Fruit fly (Drosophila melanogaster): ENCODE measurements around the gene CG9356.

CG9356 gene

DNA sequence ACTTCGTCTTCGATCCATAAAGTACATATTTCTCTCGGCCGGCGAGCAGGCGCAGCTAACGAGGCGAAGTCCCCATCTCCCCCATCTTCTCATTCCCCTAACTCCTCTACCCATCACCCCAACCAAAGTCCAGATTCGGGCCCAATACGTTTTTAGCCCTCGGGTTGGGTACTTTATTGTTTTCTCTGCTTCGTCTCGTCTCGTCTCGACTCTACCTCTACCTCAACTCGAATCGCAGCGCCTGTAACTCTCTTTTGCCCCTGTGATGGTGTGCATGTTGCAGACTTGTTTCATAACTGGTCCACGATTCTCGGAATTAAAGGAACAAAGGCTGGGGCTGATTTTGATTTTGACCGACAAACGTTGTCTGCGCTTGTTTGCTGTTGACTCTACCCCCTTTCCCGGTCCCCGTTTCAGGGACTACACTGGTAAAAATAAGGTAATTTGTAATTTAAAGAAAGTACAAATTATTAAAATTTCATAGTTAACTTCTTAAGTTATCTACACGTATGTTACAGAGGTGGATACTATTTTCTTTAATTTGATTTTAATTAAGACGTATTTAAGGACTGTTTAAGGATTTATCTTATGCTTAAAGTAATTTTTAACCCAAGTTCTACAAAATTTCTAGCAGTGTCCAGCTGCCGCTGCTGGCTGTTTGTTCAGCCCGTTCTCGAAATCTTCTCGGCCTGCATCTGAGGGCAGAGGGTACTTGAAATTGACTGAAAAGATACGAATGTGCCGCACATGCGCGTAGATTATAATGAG lies 25.2 kb downstream of the CG9356 start (continued):
- TF ChIP-seq CG3032 (tag; optimal IDR thresholded peaks at IDR 0.05) (peak; percentile 92), fkh (GFP tag; optimal IDR thresholded peaks at IDR 0.05) (peak; percentile 66), CG3919 (GFP tag; optimal IDR thresholded peaks at IDR 0.05) (peak; percentile 90), CG7368 (GFP tag; optimal IDR thresholded peaks at IDR 0.05) (peak; percentile 79), CG8632 (GFP tag; optimal IDR thresholded peaks at IDR 0.05) (peak; percentile 85), Eip75B (GFP tag; optimal IDR thresholded peaks at IDR 0.05) (peak; percentile 89), cyc (GFP tag; optimal IDR thresholded peaks at IDR 0.05) (peak; percentile 87), CG6808 (GFP tag; optimal IDR thresholded peaks at IDR 0.05) (peak; percentile 90), Ets21C (GFP tag; optimal IDR thresholded peaks at IDR 0.05) (peak; percentile 74), CG6792 (GFP tag; optimal IDR thresholded peaks at IDR 0.05) (peak; percentile 91), CG31627 (GFP tag; optimal IDR thresholded peaks at IDR 0.05) (peak; percentile 76), CG32006 (GFP tag; optimal IDR thresholded peaks at IDR 0.05) (peak; percentile 61), Hr4 (GFP tag; optimal IDR thresholded peaks at IDR 0.05) (peak; percentile 1), acj6 (GFP tag; optimal IDR thresholded peaks at IDR 0.05) (peak; percentile 84), Eip93F (GFP tag; optimal IDR thresholded peaks at IDR 0.05) (peak; percentile 78), achi (GFP tag; optimal IDR thresholded peaks at IDR 0.05) (peak; percentile 86), CG8319 (GFP tag; optimal IDR thresholded peaks at IDR 0.05) (peak; percentile 64), Hr39 (GFP tag; optimal IDR thresholded peaks at IDR 0.05) (peak; percentile 76), topi (GFP tag; optimal IDR thresholded peaks at IDR 0.05) (peak; percentile 94), Met (GFP tag; optimal IDR thresholded peaks at IDR 0.05) (peak; percentile 91), net (GFP tag; optimal IDR thresholded peaks at IDR 0.05) (peak; percentile 75), dac (GFP tag; optimal IDR thresholded peaks at IDR 0.05) (no peak)

DNA sequence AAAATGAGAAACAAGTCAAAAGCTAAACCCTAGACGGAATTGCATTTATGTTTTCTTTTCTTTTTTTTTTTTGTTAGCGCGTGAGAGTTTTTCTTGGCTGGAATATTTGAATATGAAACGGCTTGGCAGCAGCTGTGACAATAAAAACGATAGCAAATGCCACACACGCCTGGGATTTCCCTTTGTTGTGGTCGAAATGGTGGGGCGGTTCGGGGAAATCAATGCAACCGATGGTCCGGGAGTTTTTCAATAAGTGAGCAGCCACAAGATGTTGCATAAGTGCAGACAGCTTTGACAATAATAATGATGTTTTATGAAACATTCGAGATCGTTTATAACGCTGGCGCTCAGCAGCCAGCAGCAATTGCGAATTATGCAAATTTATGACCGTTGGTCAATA lies 27.3 kb downstream of the CG9356 start:
- TF ChIP-seq CG4318 (GFP tag; optimal IDR thresholded peaks at IDR 0.05) (no peak), Blimp-1 (GFP tag; optimal IDR thresholded peaks at IDR 0.05) (no peak), svp (GFP tag) (no peak), CG15336 (GFP tag; IDR thresholded peaks at IDR 0.05) (no peak), CG10669 (GFP tag; optimal IDR thresholded peaks at IDR 0.05) (no peak), CG6854 (GFP tag; optimal IDR thresholded peaks at IDR 0.05) (no peak), OdsH (GFP tag; optimal IDR thresholded peaks at IDR 0.05) (no peak), net (GFP tag; optimal IDR thresholded peaks at IDR 0.05) (no peak), acj6 (GFP tag; optimal IDR thresholded peaks at IDR 0.05) (no peak), CG7368 (GFP tag; optimal IDR thresholded peaks at IDR 0.05) (no peak), Hr39 (GFP tag; optimal IDR thresholded peaks at IDR 0.05) (no peak), Eip78C (GFP tag) (no peak), cyc (GFP tag; optimal IDR thresholded peaks at IDR 0.05) (no peak), eg (GFP tag; IDR thresholded peaks at IDR 0.05) (no peak)

DNA sequence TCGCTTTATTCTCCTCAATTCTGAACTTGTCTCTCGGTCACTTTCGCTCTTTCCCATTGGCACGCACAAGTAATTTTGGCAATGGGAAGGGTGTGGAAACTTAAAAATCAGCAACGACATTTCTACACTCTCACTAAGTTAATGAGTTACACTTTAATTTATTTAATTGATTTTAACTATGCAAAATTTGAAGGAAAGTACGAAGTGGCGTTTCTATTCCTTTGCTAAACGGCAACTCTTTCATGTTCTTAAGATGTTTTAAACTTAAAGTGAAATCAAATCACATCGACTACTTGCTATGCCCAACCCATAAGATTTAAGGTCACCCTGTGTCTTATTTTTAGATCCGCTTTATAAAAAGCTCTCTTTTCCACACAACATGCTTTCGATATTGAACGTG lies 33.7 kb downstream of the CG9356 start:
- TF ChIP-seq topi (GFP tag; optimal IDR thresholded peaks at IDR 0.05) (peak; percentile 7), fd59A (GFP tag; optimal IDR thresholded peaks at IDR 0.05) (no peak), Met (GFP tag; optimal IDR thresholded peaks at IDR 0.05) (peak; percentile 30), pdm3 (GFP tag; optimal IDR thresholded peaks at IDR 0.05) (no peak), CG6792 (GFP tag; optimal IDR thresholded peaks at IDR 0.05) (no peak), Lpt (GFP tag; optimal IDR thresholded peaks at IDR 0.05) (no peak), CG15336 (GFP tag; IDR thresholded peaks at IDR 0.05) (peak; percentile 53; the same call in 1 of the 2 replicates), Eip78C (GFP tag) (peak; percentile 71), Hr4 (GFP tag; optimal IDR thresholded peaks at IDR 0.05) (peak; percentile 50), CG3919 (GFP tag; optimal IDR thresholded peaks at IDR 0.05) (peak; percentile 5), CG8119 (GFP tag; IDR thresholded peaks at IDR 0.05) (peak; percentile 58; the same call in 2 of the 3 replicates), net (GFP tag; optimal IDR thresholded peaks at IDR 0.05) (peak; percentile 11), Hr39 (GFP tag; optimal IDR thresholded peaks at IDR 0.05) (peak; percentile 29), CG31627 (GFP tag; optimal IDR thresholded peaks at IDR 0.05) (peak; percentile 13), esn (GFP tag; optimal IDR thresholded peaks at IDR 0.05) (no peak), cyc (GFP tag; optimal IDR thresholded peaks at IDR 0.05) (peak; percentile 21), CG6276 (GFP tag; optimal IDR thresholded peaks at IDR 0.05) (peak; percentile 36), CG1621 (tag; optimal IDR thresholded peaks at IDR 0.05) (no peak)

Data from whole organism, prepupa.